Worm (Caenorhabditis elegans) whole organism, L1 larva: ENCODE data around the gene B0272.3.

Experiments used
- C04F5.9 ChIP-seq: sonication (generic microtip); optimal IDR thresholded peaks from 2 replicates; lab custom pipeline; 2016; ENCODE audit warnings: missing genetic modification characterization, missing compliant biosample characterization
- Y116A8C.19 ChIP-seq: sonication (generic microtip); optimal IDR thresholded peaks from 2 replicates; lab custom pipeline; 2016; ENCODE audit warnings: missing compliant biosample characterization, missing genetic modification characterization, borderline replicate concordance
- aha-1 ChIP-seq: fragments of 150-350 bp; optimal IDR thresholded peaks from 2 replicates; lab custom pipeline; 2014; ENCODE audit warnings: missing biosample characterization, missing genetic modification characterization
- alr-1 ChIP-seq: fragments of 200-800 bp; sonication (Bioruptor generic); optimal IDR thresholded peaks from 2 replicates; lab custom pipeline; 2018; ENCODE audit warnings: borderline replicate concordance, mild to moderate bottlenecking, missing genetic modification characterization, missing compliant biosample characterization
- ama-1 ChIP-seq: fragments of 150-350 bp; optimal IDR thresholded peaks from 2 replicates; lab custom pipeline; 2014
- blmp-1 ChIP-seq: fragments of 150-350 bp; optimal IDR thresholded peaks from 2 replicates; lab custom pipeline; 2014; ENCODE audit warnings: missing biosample characterization, missing genetic modification characterization
- ceh-8 ChIP-seq: fragments of 200-800 bp; sonication (Bioruptor generic); optimal IDR thresholded peaks from 2 replicates; lab custom pipeline; 2018; ENCODE audit warnings: mild to moderate bottlenecking, missing genetic modification characterization, moderate library complexity, missing compliant biosample characterization
- ceh-88 ChIP-seq: fragments of 200-800 bp; sonication (Bioruptor generic); IDR thresholded peaks from 2 replicates; pipeline ENCODE4 v1.3.6; 2022; ENCODE audit warnings: missing genetic modification characterization, missing compliant biosample characterization
- efl-1 ChIP-seq, 4 experiments: fragments of 150-350 bp; optimal IDR thresholded peaks in 3 of 4; peaks in 1 of 4; 1 replicate in 1 of 4; 2 replicates in 3 of 4; lab custom pipeline; 2014; ENCODE audit warnings: missing biosample characterization in 2 of 4, missing genetic modification characterization in 2 of 4, missing genetic modification reagents in 2 of 4
- elt-3 ChIP-seq, 6 experiments: fragments of 150-350 bp in 1 of 6; sonication (generic microtip); optimal IDR thresholded peaks; 2 replicates each; lab custom pipeline; 2017 to 2018; ENCODE audit warnings: missing biosample characterization in 6 of 6, missing genetic modification characterization in 6 of 6, inconsistent platforms in 1 of 6
- fkh-10 ChIP-seq: sonication (generic microtip); optimal IDR thresholded peaks from 2 replicates; lab custom pipeline; 2017; ENCODE audit warnings: missing biosample characterization, missing genetic modification reagents, missing genetic modification characterization
- fos-1 ChIP-seq: fragments of 150-350 bp; optimal IDR thresholded peaks from 2 replicates; lab custom pipeline; 2014; ENCODE audit warnings: missing biosample characterization, missing genetic modification characterization
- hlh-4 ChIP-seq: sonication (generic microtip); optimal IDR thresholded peaks from 2 replicates; lab custom pipeline; 2016; ENCODE audit warnings: mild to moderate bottlenecking, missing genetic modification characterization, missing compliant biosample characterization
- irx-1 ChIP-seq: sonication (generic microtip); optimal IDR thresholded peaks from 2 replicates; lab custom pipeline; 2016; ENCODE audit warnings: missing genetic modification characterization, missing compliant biosample characterization
- jun-1 ChIP-seq: fragments of 150-350 bp; optimal IDR thresholded peaks from 2 replicates; lab custom pipeline; 2014; ENCODE audit warnings: missing biosample characterization, missing genetic modification reagents, missing genetic modification characterization
- lin-14 ChIP-seq: fragments of 200-800 bp; sonication (Bioruptor generic); optimal IDR thresholded peaks from 2 replicates; lab custom pipeline; 2018; ENCODE audit warnings: mild to moderate bottlenecking, missing genetic modification characterization, moderate library complexity, missing compliant biosample characterization
- lin-39 ChIP-seq: fragments of 150-350 bp; optimal IDR thresholded peaks from 2 replicates; lab custom pipeline; 2014; ENCODE audit warnings: missing biosample characterization, missing genetic modification reagents, missing genetic modification characterization
- lir-3 ChIP-seq: sonication (generic microtip); optimal IDR thresholded peaks from 2 replicates; lab custom pipeline; 2016; ENCODE audit warnings: mild to moderate bottlenecking, missing genetic modification characterization, moderate library complexity, missing compliant biosample characterization; ENCODE audit not compliant: poor library complexity
- mdl-1 ChIP-seq, 2 experiments: fragments of 150-350 bp; optimal IDR thresholded peaks; 2 replicates each; lab custom pipeline; 2014 to 2017; ENCODE audit warnings: missing biosample characterization in 2 of 2, missing genetic modification characterization in 2 of 2, inconsistent platforms in 1 of 2
- mef-2 ChIP-seq: fragments of 150-350 bp; optimal IDR thresholded peaks from 2 replicates; lab custom pipeline; 2014; ENCODE audit warnings: missing biosample characterization, missing genetic modification characterization
- mep-1 ChIP-seq: fragments of 150-350 bp; optimal IDR thresholded peaks from 2 replicates; lab custom pipeline; 2014; ENCODE audit warnings: missing biosample characterization, missing genetic modification characterization
- nhr-11 ChIP-seq: fragments of 150-350 bp; optimal IDR thresholded peaks from 2 replicates; lab custom pipeline; 2014; ENCODE audit warnings: missing biosample characterization, missing genetic modification characterization
- nhr-20 ChIP-seq: sonication (generic microtip); optimal IDR thresholded peaks from 2 replicates; lab custom pipeline; 2016; ENCODE audit warnings: mild to moderate bottlenecking, missing genetic modification characterization, missing compliant biosample characterization
- nhr-237 ChIP-seq: fragments of 150-350 bp; optimal IDR thresholded peaks from 2 replicates; lab custom pipeline; 2014; ENCODE audit warnings: missing biosample characterization, missing genetic modification characterization
- nhr-71 ChIP-seq: sonication (generic microtip); optimal IDR thresholded peaks from 2 replicates; lab custom pipeline; 2016; ENCODE audit warnings: mild to moderate bottlenecking, missing genetic modification characterization, moderate library complexity, missing compliant biosample characterization
- nhr-76 ChIP-seq: sonication (generic microtip); optimal IDR thresholded peaks from 2 replicates; lab custom pipeline; 2017; ENCODE audit warnings: missing biosample characterization, missing genetic modification characterization
- nhr-84 ChIP-seq: sonication (generic microtip); optimal IDR thresholded peaks from 2 replicates; lab custom pipeline; 2017; ENCODE audit warnings: missing biosample characterization, missing genetic modification characterization
- nhr-90 ChIP-seq: sonication (generic microtip); optimal IDR thresholded peaks from 2 replicates; lab custom pipeline; 2016; ENCODE audit warnings: mild to moderate bottlenecking, missing genetic modification characterization, missing compliant biosample characterization; ENCODE audit not compliant: poor library complexity
- pag-3 ChIP-seq: sonication (generic microtip); optimal IDR thresholded peaks from 2 replicates; lab custom pipeline; 2017; ENCODE audit warnings: missing genetic modification characterization, mild to moderate bottlenecking, missing compliant biosample characterization, antibody characterized with exemption, borderline replicate concordance; ENCODE audit not compliant: insufficient read depth
- pax-3 ChIP-seq: fragments of 200-800 bp; sonication (Bioruptor generic); optimal IDR thresholded peaks from 2 replicates; lab custom pipeline; 2018; ENCODE audit warnings: mild to moderate bottlenecking, missing genetic modification characterization, moderate library complexity, missing compliant biosample characterization
- pqm-1 ChIP-seq: sonication (generic microtip); optimal IDR thresholded peaks from 3 replicates; lab custom pipeline; 2017; ENCODE audit warnings: missing biosample characterization, missing genetic modification characterization
- sptf-1 ChIP-seq: fragments of 150-350 bp; optimal IDR thresholded peaks from 2 replicates; lab custom pipeline; 2014; ENCODE audit warnings: missing biosample characterization, missing genetic modification characterization
- sup-37 ChIP-seq: fragments of 200-800 bp; sonication (Bioruptor generic); optimal IDR thresholded peaks from 2 replicates; lab custom pipeline; 2018; ENCODE audit warnings: mild to moderate bottlenecking, missing genetic modification characterization, missing compliant biosample characterization
- swsn-7 ChIP-seq: sonication (generic microtip); optimal IDR thresholded peaks from 2 replicates; lab custom pipeline; 2016; ENCODE audit warnings: missing genetic modification characterization, missing compliant biosample characterization
- unc-130 ChIP-seq: fragments of 150-350 bp; optimal IDR thresholded peaks from 2 replicates; lab custom pipeline; 2017; ENCODE audit warnings: missing biosample characterization, missing genetic modification characterization, inconsistent platforms
- unc-30 ChIP-seq: sonication (generic microtip); optimal IDR thresholded peaks from 2 replicates; lab custom pipeline; 2017; ENCODE audit warnings: missing biosample characterization, missing genetic modification characterization
- xbp-1 ChIP-seq: sonication (generic microtip); optimal IDR thresholded peaks from 2 replicates; lab custom pipeline; 2016; ENCODE audit warnings: missing genetic modification characterization, missing compliant biosample characterization
- zip-4 ChIP-seq: fragments of 200-800 bp; sonication (Bioruptor generic); optimal IDR thresholded peaks from 2 replicates; lab custom pipeline; 2018; ENCODE audit warnings: mild to moderate bottlenecking, missing genetic modification characterization, moderate library complexity, missing compliant biosample characterization
- ztf-4 ChIP-seq: fragments of 150-350 bp; optimal IDR thresholded peaks from 2 replicates; lab custom pipeline; 2014; ENCODE audit warnings: missing biosample characterization, missing genetic modification characterization

Gene B0272.3

DNA sequence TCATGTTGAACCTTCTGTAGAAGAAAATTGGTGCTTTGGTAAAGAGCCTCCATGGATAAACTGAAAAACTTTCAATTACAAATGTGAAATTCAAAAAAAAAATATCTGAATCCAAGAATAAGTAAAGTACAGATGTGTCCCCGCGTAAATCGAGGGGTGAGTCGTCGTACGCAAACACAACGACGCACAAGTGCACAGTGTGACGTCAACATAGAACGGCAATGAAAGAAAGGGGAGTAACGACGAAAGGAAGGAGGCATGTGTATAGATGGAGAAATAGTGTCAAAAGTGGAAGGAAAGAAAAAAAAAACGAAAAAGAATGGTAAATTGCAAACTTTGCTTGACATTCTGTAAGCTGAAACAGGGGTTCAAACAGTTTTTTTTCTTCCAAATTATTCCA lies 10.3 kb downstream of the B0272.3 start, which contains the start of gene memb-1 (continued):
- TF ChIP-seq unc-130: peak; percentile 20
- no peak for TF ChIP-seq ceh-88 (GFP tag; lab: Robert Waterston, UW)
- TF ChIP-seq ztf-4: no peak
- TF ChIP-seq nhr-237 (tag; lab: Kevin White, UChicago): no peak
- TF ChIP-seq sup-37: no peak
- TF ChIP-seq swsn-7: peak; percentile 65
- TF ChIP-seq pax-3 (tag; lab: Kevin White, UChicago): no peak
- no peak for TF ChIP-seq lir-3 (tag; lab: Kevin White, UChicago)
- TF ChIP-seq pqm-1: no peak
- TF ChIP-seq mef-2 (tag; lab: Kevin White, UChicago): no peak
- TF ChIP-seq unc-30 (tag; lab: Kevin White, UChicago): no peak
- peak; percentile 78 for TF ChIP-seq blmp-1 (tag; lab: Kevin White, UChicago)
- TF ChIP-seq hlh-4: no peak
- peak; percentile 63 for TF ChIP-seq nhr-90 (tag; lab: Kevin White, UChicago)
- peak; percentile 69 for TF ChIP-seq nhr-71 (tag; lab: Kevin White, UChicago)
- peak; percentile 100 for TF ChIP-seq xbp-1 (tag; lab: Kevin White, UChicago)
- TF ChIP-seq nhr-11 (tag; lab: Kevin White, UChicago): no peak
- TF ChIP-seq mdl-1 (tag; optimal IDR thresholded peaks at IDR 0.05; lab: Kevin White, UChicago): peak in 1 of 2 experiments; percentile 70
- TF ChIP-seq aha-1 (tag; lab: Kevin White, UChicago): no peak
- no peak for TF ChIP-seq ama-1
- no peak for TF ChIP-seq lin-39 (tag; lab: Kevin White, UChicago)
- no peak for TF ChIP-seq Y116A8C.19 (tag; lab: Kevin White, UChicago)
- no peak for TF ChIP-seq ceh-8 (GFP tag; lab: Kevin White, UChicago)
- TF ChIP-seq zip-4 (GFP tag; lab: Kevin White, UChicago): no peak
- TF ChIP-seq irx-1 (tag; lab: Kevin White, UChicago): no peak
- TF ChIP-seq sptf-1 (tag; lab: Kevin White, UChicago): no peak
- TF ChIP-seq pag-3: no peak
- TF ChIP-seq fkh-10: no peak
- TF ChIP-seq C04F5.9 (tag; lab: Kevin White, UChicago): no peak
- peak; percentile 48 to 51 for TF ChIP-seq efl-1 (optimal IDR thresholded peaks at IDR 0.05; lab: Kevin White, UChicago)
- TF ChIP-seq efl-1 (GFP tag; optimal IDR thresholded peaks at IDR 0.05 in 1 of 2; lab: Kevin White, UChicago): peak; percentile 11 to 94
- no peak for TF ChIP-seq nhr-84 (tag; lab: Kevin White, UChicago)

DNA sequence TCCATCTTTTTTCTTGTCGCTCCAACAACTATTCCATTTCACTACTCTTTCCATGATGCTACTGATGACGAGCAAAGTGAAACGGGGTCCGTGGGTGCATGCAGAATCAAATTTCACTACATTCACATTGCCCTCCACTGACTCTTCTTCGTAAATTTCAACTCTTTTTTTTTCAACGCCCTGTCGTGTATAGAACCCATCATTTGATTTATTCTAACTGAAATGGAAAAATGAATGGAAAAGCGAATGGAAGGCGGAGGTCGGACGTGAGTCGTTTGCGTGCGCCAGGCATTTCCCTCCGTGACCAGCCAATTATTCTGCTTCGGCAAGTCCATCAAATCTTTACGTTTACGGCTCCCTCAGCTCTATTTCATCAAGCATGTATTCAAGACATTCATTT lies 12.6 kb downstream of the B0272.3 start:
- no peak for TF ChIP-seq mep-1 (tag; lab: Kevin White, UChicago)
- peak; percentile 73 for TF ChIP-seq fkh-10
- TF ChIP-seq alr-1 (tag; lab: Kevin White, UChicago): no peak
- TF ChIP-seq lin-14 (GFP tag; lab: Kevin White, UChicago): peak; percentile 56
- TF ChIP-seq, all 84 proteins: peak for 2

ce11 chrX:9446177-9446694 lies 15.0 kb downstream of the B0272.3 start, which contains the start of gene ZK899.1:
Gene ZK899.1, plus strand, starts transcription at chrX:9446644.
- TF ChIP-seq elt-3 (tag; optimal IDR thresholded peaks at IDR 0.05; lab: Kevin White, UChicago) (peak in 1 of 6 experiments; percentile 4), lin-39 (tag; lab: Kevin White, UChicago) (no peak), nhr-20 (tag; lab: Kevin White, UChicago) (peak; percentile 1), nhr-76 (tag; lab: Kevin White, UChicago) (no peak), fos-1 (tag; lab: Kevin White, UChicago) (peak; percentile 8), lin-14 (GFP tag; lab: Kevin White, UChicago) (peak; percentile 31), jun-1 (tag; lab: Kevin White, UChicago) (peak; percentile 4)
